Fruit fly (Drosophila melanogaster): ENCODE measurements around the gene CG7579.

DNA sequence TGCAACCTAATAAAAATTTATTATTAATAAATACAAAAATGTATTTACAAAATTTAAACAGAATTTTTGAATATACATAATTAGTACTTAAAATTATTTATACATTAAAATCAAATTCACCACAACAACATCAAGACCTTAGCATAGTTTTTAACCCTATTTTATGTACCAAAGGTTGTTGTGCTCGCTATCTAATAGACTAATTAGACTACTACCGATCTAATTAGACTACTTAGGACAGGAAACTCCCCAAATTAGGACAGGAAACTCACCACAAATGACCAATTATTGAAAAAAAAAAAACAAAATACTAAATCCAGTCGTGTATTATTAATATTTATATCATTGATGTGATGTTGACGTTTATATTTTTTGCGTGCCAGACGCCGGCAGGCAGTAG is 46.3 kb downstream of the CG7579 start:
- TF ChIP-seq OdsH (GFP tag; optimal IDR thresholded peaks at IDR 0.05) (no peak), dl (GFP tag; optimal IDR thresholded peaks at IDR 0.05; ENCODE audit: insufficient read depth in 1 of 2, partially characterized antibody in 2 of 2) (no peak)
